Worm (Caenorhabditis elegans) whole organism, L1 larva: ENCODE results near the gene F21C10.11.

Source experiments
- alr-1 ChIP-seq: fragments of 200-800 bp; sonication (Bioruptor generic); optimal IDR thresholded peaks from 2 replicates; lab custom pipeline; 2018; ENCODE audit warnings: borderline replicate concordance, mild to moderate bottlenecking, missing genetic modification characterization, missing compliant biosample characterization
- aly-2 ChIP-seq: fragments of 150-350 bp; optimal IDR thresholded peaks from 2 replicates; lab custom pipeline; 2014; ENCODE audit warnings: missing biosample characterization, missing genetic modification characterization
- ama-1 ChIP-seq: fragments of 150-350 bp; optimal IDR thresholded peaks from 2 replicates; lab custom pipeline; 2014
- blmp-1 ChIP-seq: fragments of 150-350 bp; optimal IDR thresholded peaks from 2 replicates; lab custom pipeline; 2014; ENCODE audit warnings: missing biosample characterization, missing genetic modification characterization
- ceh-88 ChIP-seq: fragments of 200-800 bp; sonication (Bioruptor generic); IDR thresholded peaks from 2 replicates; pipeline ENCODE4 v1.3.6; 2022; ENCODE audit warnings: missing genetic modification characterization, missing compliant biosample characterization
- dpl-1 ChIP-seq, 3 experiments: fragments of 150-350 bp in 2 of 3; sonication (generic microtip) in 1 of 3; optimal IDR thresholded peaks; 2 replicates each; lab custom pipeline; 2014 to 2017; ENCODE audit warnings: missing biosample characterization in 3 of 3, missing genetic modification characterization in 3 of 3, missing genetic modification reagents in 3 of 3
- efl-1 ChIP-seq, 4 experiments: fragments of 150-350 bp; optimal IDR thresholded peaks in 3 of 4; peaks in 1 of 4; 1 replicate in 1 of 4; 2 replicates in 3 of 4; lab custom pipeline; 2014; ENCODE audit warnings: missing biosample characterization in 2 of 4, missing genetic modification characterization in 2 of 4, missing genetic modification reagents in 2 of 4
- efl-3 ChIP-seq: fragments of 200-800 bp; sonication (Bioruptor generic); optimal IDR thresholded peaks from 2 replicates; lab custom pipeline; 2018; ENCODE audit warnings: mild to moderate bottlenecking, missing genetic modification characterization, missing compliant biosample characterization
- elt-2 ChIP-seq: sonication (generic microtip); optimal IDR thresholded peaks from 2 replicates; lab custom pipeline; 2016; ENCODE audit warnings: missing genetic modification characterization, mild to moderate bottlenecking, inconsistent platforms, missing compliant biosample characterization, missing genetic modification reagents
- elt-3 ChIP-seq, 6 experiments: fragments of 150-350 bp in 1 of 6; sonication (generic microtip); optimal IDR thresholded peaks; 2 replicates each; lab custom pipeline; 2017 to 2018; ENCODE audit warnings: missing biosample characterization in 6 of 6, missing genetic modification characterization in 6 of 6, inconsistent platforms in 1 of 6
- fkh-10 ChIP-seq: sonication (generic microtip); optimal IDR thresholded peaks from 2 replicates; lab custom pipeline; 2017; ENCODE audit warnings: missing biosample characterization, missing genetic modification reagents, missing genetic modification characterization
- grh-1 ChIP-seq: fragments of 200-800 bp; sonication (Bioruptor generic); IDR thresholded peaks from 2 replicates; pipeline ENCODE4 v1.3.6; 2022; ENCODE audit warnings: missing genetic modification reagents, missing genetic modification characterization, missing compliant biosample characterization
- hpl-2 ChIP-seq: fragments of 150-350 bp; optimal IDR thresholded peaks from 2 replicates; lab custom pipeline; 2014; ENCODE audit warnings: missing biosample characterization, missing genetic modification reagents, missing genetic modification characterization
- irx-1 ChIP-seq: sonication (generic microtip); optimal IDR thresholded peaks from 2 replicates; lab custom pipeline; 2016; ENCODE audit warnings: missing genetic modification characterization, missing compliant biosample characterization
- lin-13 ChIP-seq: fragments of 150-350 bp; optimal IDR thresholded peaks from 2 replicates; lab custom pipeline; 2014; ENCODE audit warnings: missing biosample characterization, missing genetic modification reagents, missing genetic modification characterization
- lin-14 ChIP-seq: fragments of 200-800 bp; sonication (Bioruptor generic); optimal IDR thresholded peaks from 2 replicates; lab custom pipeline; 2018; ENCODE audit warnings: mild to moderate bottlenecking, missing genetic modification characterization, moderate library complexity, missing compliant biosample characterization
- lin-35 ChIP-seq, 2 experiments: fragments of 150-350 bp; optimal IDR thresholded peaks; 2 replicates each; lab custom pipeline; 2014; ENCODE audit warnings: missing biosample characterization in 2 of 2, missing genetic modification characterization in 2 of 2, missing genetic modification reagents in 2 of 2
- lir-3 ChIP-seq: sonication (generic microtip); optimal IDR thresholded peaks from 2 replicates; lab custom pipeline; 2016; ENCODE audit warnings: mild to moderate bottlenecking, missing genetic modification characterization, moderate library complexity, missing compliant biosample characterization; ENCODE audit not compliant: poor library complexity
- mdl-1 ChIP-seq, 2 experiments: fragments of 150-350 bp; optimal IDR thresholded peaks; 2 replicates each; lab custom pipeline; 2014 to 2017; ENCODE audit warnings: missing biosample characterization in 2 of 2, missing genetic modification characterization in 2 of 2, inconsistent platforms in 1 of 2
- mep-1 ChIP-seq: fragments of 150-350 bp; optimal IDR thresholded peaks from 2 replicates; lab custom pipeline; 2014; ENCODE audit warnings: missing biosample characterization, missing genetic modification characterization
- nhr-11 ChIP-seq: fragments of 150-350 bp; optimal IDR thresholded peaks from 2 replicates; lab custom pipeline; 2014; ENCODE audit warnings: missing biosample characterization, missing genetic modification characterization
- nhr-19 ChIP-seq: fragments of 200-800 bp; sonication (Bioruptor generic); conservative IDR thresholded peaks from 2 replicates; pipeline ENCODE4 v1.3.6; 2022; ENCODE audit warnings: missing genetic modification characterization, missing compliant biosample characterization
- nhr-20 ChIP-seq: sonication (generic microtip); optimal IDR thresholded peaks from 2 replicates; lab custom pipeline; 2016; ENCODE audit warnings: mild to moderate bottlenecking, missing genetic modification characterization, missing compliant biosample characterization
- nhr-237 ChIP-seq: fragments of 150-350 bp; optimal IDR thresholded peaks from 2 replicates; lab custom pipeline; 2014; ENCODE audit warnings: missing biosample characterization, missing genetic modification characterization
- nhr-28 ChIP-seq: fragments of 150-350 bp; optimal IDR thresholded peaks from 2 replicates; lab custom pipeline; 2014; ENCODE audit warnings: missing biosample characterization, missing genetic modification characterization
- nhr-71 ChIP-seq: sonication (generic microtip); optimal IDR thresholded peaks from 2 replicates; lab custom pipeline; 2016; ENCODE audit warnings: mild to moderate bottlenecking, missing genetic modification characterization, moderate library complexity, missing compliant biosample characterization
- nhr-84 ChIP-seq: sonication (generic microtip); optimal IDR thresholded peaks from 2 replicates; lab custom pipeline; 2017; ENCODE audit warnings: missing biosample characterization, missing genetic modification characterization
- nhr-85 ChIP-seq: sonication (generic microtip); peaks from one replicate; lab custom pipeline; 2016; ENCODE audit warnings: missing genetic modification characterization, inconsistent platforms, missing compliant biosample characterization
- nhr-90 ChIP-seq: sonication (generic microtip); optimal IDR thresholded peaks from 2 replicates; lab custom pipeline; 2016; ENCODE audit warnings: mild to moderate bottlenecking, missing genetic modification characterization, missing compliant biosample characterization; ENCODE audit not compliant: poor library complexity
- pag-3 ChIP-seq: sonication (generic microtip); optimal IDR thresholded peaks from 2 replicates; lab custom pipeline; 2017; ENCODE audit warnings: missing genetic modification characterization, mild to moderate bottlenecking, missing compliant biosample characterization, antibody characterized with exemption, borderline replicate concordance; ENCODE audit not compliant: insufficient read depth
- rnt-1 ChIP-seq: sonication (generic microtip); optimal IDR thresholded peaks from 2 replicates; lab custom pipeline; 2016; ENCODE audit warnings: mild to moderate bottlenecking, missing genetic modification characterization, moderate library complexity, missing compliant biosample characterization
- skn-1 ChIP-seq: fragments of 150-350 bp; optimal IDR thresholded peaks from 2 replicates; lab custom pipeline; 2014; ENCODE audit warnings: missing biosample characterization, missing genetic modification characterization
- snpc-4 ChIP-seq: fragments of 150-350 bp; optimal IDR thresholded peaks from 2 replicates; lab custom pipeline; 2014; ENCODE audit warnings: missing biosample characterization, missing genetic modification characterization
- snu-23 ChIP-seq: sonication (generic microtip); optimal IDR thresholded peaks from 2 replicates; lab custom pipeline; 2016; ENCODE audit warnings: missing genetic modification characterization, missing compliant biosample characterization
- sup-37 ChIP-seq: fragments of 200-800 bp; sonication (Bioruptor generic); optimal IDR thresholded peaks from 2 replicates; lab custom pipeline; 2018; ENCODE audit warnings: mild to moderate bottlenecking, missing genetic modification characterization, missing compliant biosample characterization
- tlp-1 ChIP-seq: fragments of 150-350 bp; optimal IDR thresholded peaks from 2 replicates; lab custom pipeline; 2014; ENCODE audit warnings: missing biosample characterization, missing genetic modification characterization
- unc-86 ChIP-seq: sonication (generic microtip); optimal IDR thresholded peaks from 2 replicates; lab custom pipeline; 2016; ENCODE audit warnings: missing genetic modification characterization, missing compliant biosample characterization
- ztf-4 ChIP-seq: fragments of 150-350 bp; optimal IDR thresholded peaks from 2 replicates; lab custom pipeline; 2014; ENCODE audit warnings: missing biosample characterization, missing genetic modification characterization

The F21C10.11 gene

DNA sequence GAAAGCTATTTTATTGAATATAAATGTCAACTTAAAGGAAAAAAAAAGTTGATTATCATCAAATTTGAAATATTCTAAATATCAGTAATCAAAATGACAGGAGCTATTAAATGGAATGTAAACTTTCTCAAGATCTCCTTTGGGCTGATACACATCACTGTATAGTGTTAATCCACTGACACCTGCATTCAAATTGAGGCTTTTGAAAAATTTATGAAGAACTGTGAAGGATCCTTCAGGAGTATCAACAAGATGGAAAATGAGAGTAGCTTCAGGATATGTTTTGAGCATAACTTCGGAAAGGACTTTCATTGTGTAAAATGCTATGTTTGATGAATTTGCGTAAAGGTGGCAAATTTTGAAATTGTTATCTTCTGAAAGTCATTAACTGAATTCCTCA lies 26.1 kb upstream of the F21C10.11 start:
- TF ChIP-seq lin-35 (GFP tag; optimal IDR thresholded peaks at IDR 0.05; lab: Kevin White, UChicago) (peak in 1 of 2 experiments; percentile 24), sup-37 (GFP tag; lab: Kevin White, UChicago) (no peak), elt-2 (tag; lab: Kevin White, UChicago) (peak; percentile 9), mep-1 (tag; lab: Kevin White, UChicago) (no peak), lin-14 (GFP tag; lab: Kevin White, UChicago) (no peak), alr-1 (tag; lab: Kevin White, UChicago) (no peak), lir-3 (tag; lab: Kevin White, UChicago) (peak; percentile 44), fkh-10 (GFP tag; lab: Kevin White, UChicago) (no peak), nhr-84 (no peak), unc-86 (tag; lab: Kevin White, UChicago) (no peak), dpl-1 (GFP tag; optimal IDR thresholded peaks at IDR 0.05; lab: Kevin White, UChicago) (no peak), nhr-20 (no peak), ztf-4 (tag; lab: Kevin White, UChicago) (no peak), pag-3 (no peak), lin-13 (GFP tag; lab: Kevin White, UChicago) (no peak), ceh-88 (GFP tag; lab: Robert Waterston, UW) (0 out of 2 replicates have a peak, but pooled peaks have one; percentile 19), efl-1 (optimal IDR thresholded peaks at IDR 0.05; lab: Kevin White, UChicago) (no peak), efl-1 (GFP tag; optimal IDR thresholded peaks at IDR 0.05 in 1 of 2; lab: Kevin White, UChicago) (no peak)

DNA sequence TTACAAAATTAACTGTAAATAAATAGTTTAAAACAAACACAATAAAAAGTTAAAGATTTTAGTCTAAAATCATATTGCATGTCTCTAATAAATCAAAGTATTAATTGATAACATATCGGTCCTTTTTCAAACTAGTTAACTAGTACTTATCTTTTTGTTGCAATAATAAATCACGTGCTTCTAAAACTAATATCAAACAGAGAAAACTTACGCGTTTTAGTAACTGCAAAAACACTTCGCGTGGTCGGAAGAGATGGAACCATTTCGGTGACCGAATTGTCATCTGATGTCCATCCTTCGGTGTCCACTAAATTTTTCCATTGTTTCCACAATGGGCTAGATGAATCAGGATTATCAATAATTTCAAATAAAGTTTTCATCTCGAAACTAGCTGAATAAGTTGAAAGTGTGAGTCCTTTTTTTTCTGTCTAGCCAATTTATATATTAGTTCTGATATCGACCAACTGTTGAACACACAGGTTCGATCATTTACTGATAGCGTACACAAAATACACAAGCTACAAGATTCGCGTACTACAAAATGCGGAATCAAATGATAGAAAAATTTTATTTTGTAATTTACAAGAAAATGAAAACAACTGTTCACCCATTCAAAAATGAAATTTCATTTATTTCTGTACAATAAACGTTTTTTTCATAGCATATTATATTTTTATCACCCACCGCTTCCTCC lies 24.9 kb upstream of the F21C10.11 start, which contains the start of gene F21C10.9:
TSS of gene F21C10.9 (minus strand) at position 417 of the 694 bp plus-strand sequence.
- no peak for TF ChIP-seq irx-1 (tag; lab: Kevin White, UChicago)
- no peak for TF ChIP-seq skn-1 (tag; lab: Kevin White, UChicago)
- TF ChIP-seq nhr-90 (tag; lab: Kevin White, UChicago): peak; percentile 23
- TF ChIP-seq elt-2 (tag; lab: Kevin White, UChicago): peak; percentile 5
- no peak for TF ChIP-seq ztf-4 (tag; lab: Kevin White, UChicago)
- TF ChIP-seq efl-3 (GFP tag; lab: Kevin White, UChicago): no peak
- peak; percentile 4 for TF ChIP-seq blmp-1
- TF ChIP-seq snpc-4: no peak
- peak in 1 of 2 experiments; percentile 50 for TF ChIP-seq lin-35 (GFP tag; optimal IDR thresholded peaks at IDR 0.05; lab: Kevin White, UChicago)
- TF ChIP-seq nhr-71 (tag; lab: Kevin White, UChicago): peak; percentile 50
- peak in 1 of 6 experiments; percentile 8 for TF ChIP-seq elt-3 (tag; optimal IDR thresholded peaks at IDR 0.05; lab: Kevin White, UChicago)
- TF ChIP-seq nhr-20: peak; percentile 57
- TF ChIP-seq sup-37 (GFP tag; lab: Kevin White, UChicago): no peak
- peak; percentile 31; the same call in 1 of the 2 replicates for TF ChIP-seq grh-1 (GFP tag; lab: Robert Waterston, UW)
- TF ChIP-seq nhr-11: no peak
- peak in 1 of 2 experiments; percentile 16 for TF ChIP-seq mdl-1 (tag; optimal IDR thresholded peaks at IDR 0.05; lab: Kevin White, UChicago)
- TF ChIP-seq nhr-28 (tag; lab: Kevin White, UChicago): no peak
- TF ChIP-seq rnt-1 (tag; lab: Kevin White, UChicago): no peak
- no peak for TF ChIP-seq aly-2
- peak; percentile 58 for TF ChIP-seq nhr-19
- no peak for TF ChIP-seq hpl-2
- TF ChIP-seq snu-23 (GFP tag; lab: Kevin White, UChicago): peak; percentile 7
- no peak for TF ChIP-seq nhr-237 (tag; lab: Kevin White, UChicago)
- TF ChIP-seq ama-1 (lab: Kevin White, UChicago): no peak
- no peak for TF ChIP-seq tlp-1 (tag; lab: Kevin White, UChicago)
- TF ChIP-seq lin-14 (GFP tag; lab: Kevin White, UChicago): peak; percentile 2
- no peak for TF ChIP-seq efl-1 (optimal IDR thresholded peaks at IDR 0.05; lab: Kevin White, UChicago)
- peak in 1 of 2 experiments; percentile 53 for TF ChIP-seq efl-1 (GFP tag; optimal IDR thresholded peaks at IDR 0.05 in 1 of 2; lab: Kevin White, UChicago)
- peak; percentile 80 for TF ChIP-seq nhr-85
